Worm (Caenorhabditis elegans) whole organism, L3 larva: ENCODE measurements around the gene Y60A9.3.

Experiments
- ZK546.5 ChIP-seq: sonication (generic microtip); optimal IDR thresholded peaks from 2 replicates; lab custom pipeline; 2017; ENCODE audit warnings: missing biosample characterization, missing genetic modification characterization
- ama-1 ChIP-seq: fragments of 150-350 bp; optimal IDR thresholded peaks from 2 replicates; lab custom pipeline; 2018
- egl-27 ChIP-seq: sonication (generic microtip); optimal IDR thresholded peaks from 4 replicates; lab custom pipeline; 2017; ENCODE audit warnings: missing biosample characterization, missing genetic modification reagents, missing genetic modification characterization
- lin-39 ChIP-seq: fragments of 150-350 bp; optimal IDR thresholded peaks from 2 replicates; lab custom pipeline; 2018; ENCODE audit warnings: missing biosample characterization, missing genetic modification reagents, missing genetic modification characterization

DNA sequence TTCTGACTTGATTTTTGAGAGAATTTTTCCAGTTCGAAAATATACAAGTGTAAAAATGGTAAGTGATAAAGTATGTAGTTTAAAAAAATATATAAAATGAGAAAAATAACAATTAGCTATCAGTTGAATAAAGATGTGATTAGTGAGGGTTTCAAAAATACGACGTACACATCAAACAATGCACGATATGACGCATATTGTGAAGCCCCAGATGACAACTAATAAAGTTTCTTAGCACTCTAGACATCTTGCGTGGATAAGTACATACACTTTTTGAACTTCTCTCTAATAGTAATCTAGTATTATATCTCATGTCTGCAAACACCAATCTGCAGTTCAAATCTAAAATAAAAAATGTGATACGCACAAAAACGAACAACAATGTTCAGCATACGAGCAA, 47.4 kb downstream of the Y60A9.3 start:
- TF ChIP-seq egl-27: no peak
- no peak for TF ChIP-seq ama-1
- no peak for TF ChIP-seq lin-39 (tag; lab: Kevin White, UChicago)
- no peak for TF ChIP-seq ZK546.5
